Worm (Caenorhabditis elegans) whole organism, mixed stage, embryonic: ENCODE results near the gene C56G2.4.

Source experiments
- nhr-76 ChIP-seq: sonication (generic microtip); optimal IDR thresholded peaks from 2 replicates; lab custom pipeline; 2017; ENCODE audit warnings: missing biosample characterization, missing genetic modification characterization
- snpc-4 ChIP-seq: fragments of 150-350 bp; optimal IDR thresholded peaks from 2 replicates; lab custom pipeline; 2014; ENCODE audit warnings: missing biosample characterization, missing genetic modification characterization
- unc-120 ChIP-seq: sonication (generic microtip); optimal IDR thresholded peaks from 2 replicates; lab custom pipeline; 2017; ENCODE audit warnings: missing genetic modification characterization, missing compliant biosample characterization; ENCODE audit not compliant: poor library complexity, severe bottlenecking
- unc-62 ChIP-seq: fragments of 150-350 bp; optimal IDR thresholded peaks from 2 replicates; lab custom pipeline; 2014; ENCODE audit warnings: missing biosample characterization, missing genetic modification reagents, missing genetic modification characterization

DNA sequence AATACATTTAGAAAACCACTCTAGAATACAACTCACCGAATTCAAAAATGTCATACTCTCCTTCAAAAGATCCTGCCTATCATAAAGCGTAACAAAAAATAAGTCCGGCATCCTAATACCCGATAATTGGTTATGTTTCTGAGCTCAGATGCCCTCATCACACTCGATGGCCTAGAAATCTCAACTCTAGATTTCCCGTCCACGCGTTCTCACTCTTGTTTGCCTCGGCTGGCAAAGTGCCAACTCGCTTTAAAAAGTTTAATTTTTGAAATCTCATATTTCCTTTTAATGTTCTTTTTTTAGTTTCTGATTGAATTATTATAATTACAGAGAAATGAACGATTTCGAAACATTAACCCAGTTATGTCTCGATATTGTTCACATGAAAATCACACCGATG lies 36.2 kb downstream of the C56G2.4 start, which contains the start of the genes C56G2.15 and thoc-2:
- TF ChIP-seq unc-120: no peak
- TF ChIP-seq nhr-76 (tag; lab: Kevin White, UChicago): no peak
- no peak for TF ChIP-seq snpc-4 (tag; lab: Kevin White, UChicago)
- no peak for TF ChIP-seq unc-62 (GFP tag; lab: Kevin White, UChicago)
